Fruit fly (Drosophila melanogaster) whole organism, adult: ENCODE results near the gene Atg8b.
"Not testable (repeated sequence)": the region's sequence is repeated elsewhere in the genome, so short reads cannot be mapped to it uniquely, and the experiment has no call there.

Source experiments
- CG11617 ChIP-seq: fragments of 200-800 bp; sonication (Bioruptor generic); optimal IDR thresholded peaks from 2 replicates; lab custom pipeline; 2017; ENCODE audit warnings: mild to moderate bottlenecking, missing biosample characterization, missing genetic modification reagents, missing genetic modification characterization
- CG12768 ChIP-seq: fragments of 200-800 bp; sonication (Bioruptor generic); optimal IDR thresholded peaks from 2 replicates; lab custom pipeline; 2017; ENCODE audit warnings: missing biosample characterization, missing genetic modification characterization, mild to moderate bottlenecking, moderate library complexity, missing genetic modification reagents
- CG14711 ChIP-seq: fragments of 200-800 bp; sonication (Bioruptor generic); optimal IDR thresholded peaks from 2 replicates; lab custom pipeline; 2018; ENCODE audit warnings: missing biosample characterization, mild to moderate bottlenecking, missing genetic modification characterization, moderate library complexity
- CG1620 ChIP-seq: fragments of 200-800 bp; sonication (Bioruptor generic); optimal IDR thresholded peaks from 2 replicates; lab custom pipeline; 2016; ENCODE audit warnings: missing biosample characterization, missing genetic modification characterization
- CG33017 ChIP-seq: fragments of 200-800 bp; sonication (Bioruptor generic); optimal IDR thresholded peaks from 2 replicates; lab custom pipeline; 2018; ENCODE audit warnings: missing biosample characterization, mild to moderate bottlenecking, missing genetic modification characterization, moderate library complexity
- CG5204 ChIP-seq: fragments of 200-800 bp; sonication (Bioruptor generic); optimal IDR thresholded peaks from 2 replicates; lab custom pipeline; 2016; ENCODE audit warnings: missing biosample characterization, missing genetic modification characterization
- CG7045 ChIP-seq: fragments of 200-800 bp; sonication (Bioruptor generic); optimal IDR thresholded peaks from 2 replicates; lab custom pipeline; 2017; ENCODE audit warnings: missing biosample characterization, mild to moderate bottlenecking, missing genetic modification characterization
- CG7101 ChIP-seq: fragments of 200-800 bp; sonication (Bioruptor generic); optimal IDR thresholded peaks from 2 replicates; lab custom pipeline; 2018; ENCODE audit warnings: missing biosample characterization, mild to moderate bottlenecking, missing genetic modification characterization, moderate library complexity
- Clk ChIP-seq: fragments of 200-800 bp; sonication (Bioruptor generic); optimal IDR thresholded peaks from 2 replicates; lab custom pipeline; 2017; ENCODE audit warnings: missing biosample characterization, missing genetic modification characterization
- Crg-1 ChIP-seq: fragments of 200-800 bp; sonication (Bioruptor generic); optimal IDR thresholded peaks from 2 replicates; lab custom pipeline; 2016; ENCODE audit warnings: missing biosample characterization, missing genetic modification characterization
- Hr96 ChIP-seq: fragments of 200-800 bp; sonication (Bioruptor generic); optimal IDR thresholded peaks from 2 replicates; lab custom pipeline; 2016; ENCODE audit warnings: missing biosample characterization, missing genetic modification characterization
- Mnt ChIP-seq: fragments of 200-800 bp; sonication (Bioruptor generic); optimal IDR thresholded peaks from 2 replicates; lab custom pipeline; 2016; ENCODE audit warnings: missing biosample characterization, mild to moderate bottlenecking, missing genetic modification characterization
- bab1 ChIP-seq: fragments of 200-800 bp; sonication (Bioruptor generic); optimal IDR thresholded peaks from 3 replicates; lab custom pipeline; 2019; ENCODE audit warnings: missing biosample characterization, mild to moderate bottlenecking, missing genetic modification characterization, moderate library complexity
- cic ChIP-seq: fragments of 200-800 bp; sonication (Bioruptor generic); optimal IDR thresholded peaks from 2 replicates; lab custom pipeline; 2017; ENCODE audit warnings: missing biosample characterization, mild to moderate bottlenecking, missing genetic modification characterization, moderate library complexity
- cnc ChIP-seq, 2 experiments: fragments of >200 bp; optimal IDR thresholded peaks; 2 replicates each; lab custom pipeline; 2017
- kay ChIP-seq: fragments of 200-800 bp; sonication (Bioruptor generic); peaks from one replicate; lab custom pipeline; 2016; ENCODE audit warnings: missing biosample characterization, missing genetic modification characterization, borderline replicate concordance
- ovo ChIP-seq: fragments of 200-800 bp; sonication (Bioruptor generic); optimal IDR thresholded peaks from 2 replicates; lab custom pipeline; 2016; ENCODE audit warnings: missing biosample characterization, missing genetic modification characterization
- pad ChIP-seq: fragments of 200-800 bp; sonication (Bioruptor generic); optimal IDR thresholded peaks from 3 replicates; lab custom pipeline; 2017; ENCODE audit warnings: missing biosample characterization, missing genetic modification characterization, mild to moderate bottlenecking, moderate library complexity, missing genetic modification reagents
- tj ChIP-seq: fragments of 200-800 bp; sonication (Bioruptor generic); optimal IDR thresholded peaks from 3 replicates; lab custom pipeline; 2017; ENCODE audit warnings: missing biosample characterization, mild to moderate bottlenecking, missing genetic modification characterization, moderate library complexity
- toe ChIP-seq: fragments of 200-800 bp; sonication (Bioruptor generic); optimal IDR thresholded peaks from 2 replicates; lab custom pipeline; 2016; ENCODE audit warnings: missing biosample characterization, missing genetic modification characterization

Atg8b gene

DNA sequence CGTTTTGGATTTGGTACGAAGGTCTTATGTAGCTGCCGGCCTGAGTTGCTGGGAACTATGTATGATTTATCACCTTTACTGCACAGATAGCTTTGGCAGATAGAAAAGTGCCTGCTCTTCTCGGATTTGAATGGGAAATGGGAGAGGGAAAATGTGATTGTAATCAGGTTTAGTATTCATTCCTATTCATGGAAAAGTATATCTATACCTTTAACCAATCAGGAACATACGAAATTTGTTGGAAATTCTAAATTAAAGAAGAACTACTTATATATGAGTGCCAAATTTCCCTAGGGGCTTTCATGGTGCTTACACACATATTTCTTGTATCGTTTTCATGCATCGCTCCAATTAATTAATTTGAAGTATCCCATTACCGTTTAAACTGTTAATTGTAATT, at the start of gene Atg8b:
Gene Atg8b, minus strand, starts transcription at position 101 of the 400 bp plus-strand sequence.
- TF ChIP-seq cnc (optimal IDR thresholded peaks at IDR 0.05; lab: Kevin White, UChicago) = no peak
- TF ChIP-seq CG14711 (tag; lab: Kevin White, UChicago) = no peak
- no peak for TF ChIP-seq Crg-1 (GFP tag; lab: Kevin White, UChicago)
- no peak for TF ChIP-seq tj (GFP tag; lab: Kevin White, UChicago)
- no peak for TF ChIP-seq CG33017 (tag; lab: Kevin White, UChicago)
- no peak for TF ChIP-seq CG7101 (tag; lab: Kevin White, UChicago)
- no peak for TF ChIP-seq pad (GFP tag; lab: Kevin White, UChicago)
- TF ChIP-seq kay (GFP tag; lab: Kevin White, UChicago) = no peak
- TF ChIP-seq ovo = no peak
- no peak for TF ChIP-seq CG7045 (GFP tag; lab: Kevin White, UChicago)
- no peak for TF ChIP-seq bab1
- TF ChIP-seq Mnt (GFP tag; lab: Kevin White, UChicago) = no peak

DNA sequence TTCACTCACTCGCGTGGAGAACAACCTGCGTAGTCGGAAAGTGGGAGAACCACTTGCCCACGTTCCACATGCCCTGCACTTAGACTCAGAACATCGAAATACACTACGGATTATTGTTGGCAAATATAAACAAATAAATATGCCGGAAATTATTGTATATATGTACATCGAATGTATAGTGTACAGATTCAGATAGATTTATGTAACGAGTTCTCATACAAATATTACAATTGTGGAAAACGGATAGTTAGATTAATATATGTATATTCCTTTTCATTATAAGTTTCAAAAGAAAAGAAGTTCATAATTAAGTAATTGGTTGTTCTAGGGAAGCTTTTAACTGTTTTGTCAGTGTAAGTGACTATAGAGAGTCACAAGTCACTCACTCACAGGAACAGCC, 49.7 kb upstream of the Atg8b start:
- TF ChIP-seq bab1 (no peak), cic (no peak), CG7045 (GFP tag; lab: Kevin White, UChicago) (peak; percentile 62), CG12768 (GFP tag; lab: Kevin White, UChicago) (peak; percentile 37), pad (GFP tag; lab: Kevin White, UChicago) (no peak), Clk (GFP tag; lab: Kevin White, UChicago) (no peak), CG1620 (no peak), CG33017 (tag; lab: Kevin White, UChicago) (peak; percentile 43), ovo (no peak), CG14711 (tag; lab: Kevin White, UChicago) (no peak), tj (GFP tag; lab: Kevin White, UChicago) (no peak), cnc (optimal IDR thresholded peaks at IDR 0.05; lab: Kevin White, UChicago) (no peak), CG7101 (tag; lab: Kevin White, UChicago) (peak; percentile 10), Hr96 (no peak), toe (GFP tag; lab: Kevin White, UChicago) (peak; percentile 9), CG5204 (peak; percentile 31), Mnt (GFP tag; lab: Kevin White, UChicago) (no peak), CG11617 (peak; percentile 16), kay (GFP tag; lab: Kevin White, UChicago) (no peak), Crg-1 (GFP tag; lab: Kevin White, UChicago) (no peak)

- TF ChIP-seq CG11617 (no peak), CG1620 (no peak), pad (GFP tag; lab: Kevin White, UChicago) (no peak), CG12768 (GFP tag; lab: Kevin White, UChicago) (no peak), CG5204 (no peak), kay (GFP tag; lab: Kevin White, UChicago) (no peak), tj (GFP tag; lab: Kevin White, UChicago) (no peak), cic (no peak), CG14711 (tag; lab: Kevin White, UChicago) (no peak), Crg-1 (GFP tag; lab: Kevin White, UChicago) (no peak)
Measured at dm6 chr3R:17773893-17774292, 49.0 kb upstream of the Atg8b start.

DNA sequence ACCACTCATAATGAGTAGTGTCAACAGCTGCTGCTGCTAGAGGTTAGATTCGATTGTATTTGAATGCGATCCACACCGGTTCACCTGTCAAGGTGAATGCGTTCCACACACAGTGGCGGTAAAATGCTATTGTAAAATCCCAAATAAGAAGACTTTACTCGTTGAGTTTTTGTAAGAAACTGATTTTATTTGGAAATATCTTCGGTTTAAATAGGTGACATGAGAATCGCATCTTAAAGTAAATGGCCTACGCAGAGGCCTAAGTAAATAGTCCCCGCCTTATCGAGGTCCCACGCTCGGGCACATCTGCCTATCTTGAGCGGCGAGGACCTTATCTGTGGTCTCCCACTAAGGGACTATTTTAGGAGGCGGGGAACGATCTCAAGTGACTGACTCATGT, 38.2 kb upstream of the Atg8b start, which contains the start of gene TyrR:
Gene TyrR, minus strand, starts transcription at position 101 of the 400 bp plus-strand sequence.
- not testable (repeated sequence) for TF ChIP-seq ovo; bab1; Mnt (GFP tag; lab: Kevin White, UChicago)

DNA sequence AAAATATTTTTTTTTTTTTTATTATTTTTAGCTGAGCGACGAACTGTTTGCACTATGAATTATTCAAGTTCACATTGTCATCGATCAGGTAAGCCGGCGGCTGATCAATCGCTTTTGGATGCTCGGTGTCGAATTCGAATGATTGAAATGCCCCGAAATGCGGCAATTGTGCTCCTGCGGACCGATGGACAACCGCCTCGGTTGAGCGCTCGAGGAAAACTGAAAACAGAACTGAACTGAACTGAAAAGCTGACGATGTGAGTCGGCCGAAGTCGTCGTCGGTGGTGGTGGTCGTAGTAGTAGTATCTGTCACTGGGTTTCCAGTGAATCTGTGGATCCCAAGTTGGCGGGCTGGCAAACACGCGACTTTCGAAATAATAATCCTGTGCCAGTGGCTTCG, 37.4 kb upstream of the Atg8b start:
- peak; percentile 32 for TF ChIP-seq kay (GFP tag; lab: Kevin White, UChicago)
- TF ChIP-seq Mnt (GFP tag; lab: Kevin White, UChicago) = peak; percentile 3
- TF ChIP-seq CG33017 (tag; lab: Kevin White, UChicago) = no peak
- TF ChIP-seq cnc (optimal IDR thresholded peaks at IDR 0.05; lab: Kevin White, UChicago) = no peak

DNA sequence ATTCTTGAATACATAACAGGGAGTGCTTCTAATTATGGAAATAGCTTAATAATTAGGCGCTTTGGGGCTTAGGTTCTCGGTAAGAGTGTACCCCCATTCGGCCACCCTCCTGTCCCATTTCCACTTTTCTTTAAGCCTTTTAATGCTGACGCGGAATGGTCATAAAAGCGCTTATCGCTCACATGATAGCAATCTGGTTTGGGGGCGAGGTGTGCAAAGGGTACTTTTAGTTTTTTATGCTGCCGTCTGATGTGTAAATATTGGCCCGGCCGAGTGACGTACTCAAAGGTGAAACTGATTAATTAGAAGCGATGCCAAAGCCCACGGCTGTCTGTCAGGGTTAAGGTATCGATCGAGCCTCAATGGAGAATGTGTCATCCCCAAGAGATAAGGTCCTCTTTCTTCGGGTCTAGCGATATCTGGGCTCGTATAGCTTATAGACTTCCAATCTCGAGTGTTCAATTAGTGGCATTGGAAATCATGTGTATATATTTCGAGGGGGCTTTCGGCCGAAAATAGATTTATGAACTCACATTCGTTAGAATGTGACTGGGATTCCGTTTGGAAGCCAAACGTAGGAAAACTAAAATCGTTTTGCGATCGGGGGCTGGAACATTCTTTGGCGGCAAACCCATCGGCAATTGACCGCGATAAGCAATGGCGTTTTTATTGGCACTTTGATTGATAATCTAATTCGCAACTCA, 35.1 kb upstream of the Atg8b start:
- peak; percentile 56 for TF ChIP-seq kay (GFP tag; lab: Kevin White, UChicago)
- TF ChIP-seq CG1620 = no peak
- TF ChIP-seq CG11617 = no peak
- no peak for TF ChIP-seq Crg-1 (GFP tag; lab: Kevin White, UChicago)
- no peak for TF ChIP-seq CG33017 (tag; lab: Kevin White, UChicago)
- TF ChIP-seq cic = peak; percentile 3
- TF ChIP-seq ovo = no peak
- no peak for TF ChIP-seq CG14711 (tag; lab: Kevin White, UChicago)
- TF ChIP-seq toe (GFP tag; lab: Kevin White, UChicago) = no peak
- no peak for TF ChIP-seq Mnt (GFP tag; lab: Kevin White, UChicago)
- no peak for TF ChIP-seq CG7045 (GFP tag; lab: Kevin White, UChicago)
- no peak for TF ChIP-seq Hr96
- TF ChIP-seq Clk (GFP tag; lab: Kevin White, UChicago) = no peak
- peak; percentile 11 for TF ChIP-seq CG5204
- TF ChIP-seq CG7101 (tag; lab: Kevin White, UChicago) = no peak
- no peak for TF ChIP-seq cnc (optimal IDR thresholded peaks at IDR 0.05; lab: Kevin White, UChicago)
- peak; percentile 12 for TF ChIP-seq tj (GFP tag; lab: Kevin White, UChicago)
- no peak for TF ChIP-seq pad (GFP tag; lab: Kevin White, UChicago)
- no peak for TF ChIP-seq bab1
